Fruit fly (Drosophila melanogaster) whole organism, wandering third instar larva: ENCODE measurements around the gene UQCR-6.4L.

Source experiments
- Abd-B ChIP-seq: fragments of >200 bp; optimal IDR thresholded peaks from 2 replicates; lab custom pipeline; 2017; ENCODE audit warnings: missing biosample characterization, missing genetic modification characterization
- Myc ChIP-seq: fragments of >200 bp; optimal IDR thresholded peaks from 2 replicates; lab custom pipeline; 2017
- fru ChIP-seq: fragments of 200-800 bp; sonication (Bioruptor generic); optimal IDR thresholded peaks from 3 replicates; lab custom pipeline; 2016; ENCODE audit warnings: missing biosample characterization, mild to moderate bottlenecking, missing genetic modification characterization
- pan ChIP-seq: fragments of >200 bp; optimal IDR thresholded peaks from 2 replicates; lab custom pipeline; 2017
- psq ChIP-seq: fragments of 200-800 bp; sonication (Bioruptor generic); optimal IDR thresholded peaks from 3 replicates; lab custom pipeline; 2017; ENCODE audit warnings: missing biosample characterization, mild to moderate bottlenecking, missing genetic modification characterization, moderate library complexity
- usp ChIP-seq: fragments of >200 bp; optimal IDR thresholded peaks from 2 replicates; lab custom pipeline; 2017; ENCODE audit warnings: missing biosample characterization, missing genetic modification characterization

dm6 chr3L:16546159-16546558, 20.4 kb upstream of the UQCR-6.4L start:
- TF ChIP-seq usp (GFP tag; lab: Kevin White, UChicago) (no peak), psq (GFP tag; lab: Kevin White, UChicago) (no peak), Abd-B (no peak), fru (GFP tag; lab: Kevin White, UChicago) (no peak), Myc (lab: Kevin White, UChicago) (no peak), pan (no peak)
